Worm (Caenorhabditis elegans): ENCODE measurements around the gene ins-17.

ins-17 gene

ce11 chrIII:4494541-4495010 lies 17.2 kb upstream of the ins-17 start (continued):
- TF ChIP-seq T26A5.8 (tag; optimal IDR thresholded peaks at IDR 0.05) (no peak), dox-1 (GFP tag; IDR thresholded peaks at IDR 0.05) (peak; percentile 27; the same call in 1 of the 2 replicates), let-526 (GFP tag; IDR thresholded peaks at IDR 0.05) (peak; percentile 66; the same call in 1 of the 2 replicates), hsf-1 (GFP tag; IDR thresholded peaks at IDR 0.05) (no peak), K11D2.4 (GFP tag; IDR thresholded peaks at IDR 0.05) (0 out of 2 replicates have a peak, but pooled peaks have one; percentile 24), ceh-27 (GFP tag; optimal IDR thresholded peaks at IDR 0.05) (no peak), lag-1 (GFP tag; IDR thresholded peaks at IDR 0.05) (no peak), ztf-6 (GFP tag; IDR thresholded peaks at IDR 0.05) (no peak), cebp-1 (GFP tag; IDR thresholded peaks at IDR 0.05) (no peak), cebp-1 (tag; optimal IDR thresholded peaks at IDR 0.05) (peak; percentile 51), pha-4 (tag; optimal IDR thresholded peaks at IDR 0.05) (no peak), bed-2 (GFP tag; IDR thresholded peaks at IDR 0.05) (no peak), lir-1 (GFP tag; conservative IDR thresholded peaks at IDR 0.05) (no peak), ceh-100 (GFP tag; IDR thresholded peaks at IDR 0.05) (no peak), ets-4 (GFP tag; optimal IDR thresholded peaks at IDR 0.05) (peak; percentile 10), mel-28 (tag; optimal IDR thresholded peaks at IDR 0.05; ENCODE audit: borderline replicate concordance) (no peak), cebp-2 (GFP tag; IDR thresholded peaks at IDR 0.05) (no peak), B0336.3 (GFP tag; IDR thresholded peaks at IDR 0.05) (peak; percentile 35), C17E4.6 (GFP tag; IDR thresholded peaks at IDR 0.05) (no peak), F55B11.4 (tag; optimal IDR thresholded peaks at IDR 0.05; ENCODE audit: borderline replicate concordance, insufficient read depth) (no peak), hlh-26 (GFP tag; conservative IDR thresholded peaks at IDR 0.05) (no peak), die-1 (tag; optimal IDR thresholded peaks at IDR 0.05) (peak; percentile 55), madf-6 (GFP tag; IDR thresholded peaks at IDR 0.05) (0 out of 2 replicates have a peak, but pooled peaks have one; percentile 16), egl-18 (GFP tag; IDR thresholded peaks at IDR 0.05) (no peak), lin-40 (tag; optimal IDR thresholded peaks at IDR 0.05) (peak; percentile 60), unc-62 (GFP tag; optimal IDR thresholded peaks at IDR 0.05) (peak; percentile 30), madf-10 (tag; optimal IDR thresholded peaks at IDR 0.05) (peak; percentile 35), rec-8 (tag; optimal IDR thresholded peaks at IDR 0.05) (no peak), madf-8 (GFP tag; conservative IDR thresholded peaks at IDR 0.05) (no peak), aptf-2 (GFP tag; conservative IDR thresholded peaks at IDR 0.05) (no peak), D2030.7 (GFP tag; IDR thresholded peaks at IDR 0.05) (no peak), fkh-3 (tag; optimal IDR thresholded peaks at IDR 0.05) (no peak), zfh-2 (GFP tag; conservative IDR thresholded peaks at IDR 0.05) (no peak), nhr-80 (tag; optimal IDR thresholded peaks at IDR 0.05) (peak; percentile 82), athp-1 (tag; optimal IDR thresholded peaks at IDR 0.05) (no peak)

- TF ChIP-seq ZK185.1 (tag; optimal IDR thresholded peaks at IDR 0.05; ENCODE audit: poor library complexity, severe bottlenecking) (peak; percentile 37), let-526 (GFP tag; IDR thresholded peaks at IDR 0.05) (no peak), lsl-1 (GFP tag; optimal IDR thresholded peaks at IDR 0.05) (no peak), hlh-26 (GFP tag; conservative IDR thresholded peaks at IDR 0.05) (no peak), nhr-80 (tag; optimal IDR thresholded peaks at IDR 0.05) (peak; percentile 72), egl-18 (GFP tag; IDR thresholded peaks at IDR 0.05) (no peak), B0035.1 (tag; optimal IDR thresholded peaks at IDR 0.05) (no peak), ztf-3 (GFP tag; optimal IDR thresholded peaks at IDR 0.05) (no peak), mel-28 (tag; optimal IDR thresholded peaks at IDR 0.05; ENCODE audit: borderline replicate concordance) (no peak), repo-1 (tag; optimal IDR thresholded peaks at IDR 0.05) (no peak), atf-7 (tag; optimal IDR thresholded peaks at IDR 0.05) (peak; percentile 71), snpc-4 (GFP tag; optimal IDR thresholded peaks at IDR 0.05) (no peak), snpc-4 (tag; optimal IDR thresholded peaks at IDR 0.05) (peak in 1 of 4 experiments; percentile 13), somi-1 (GFP tag; optimal IDR thresholded peaks at IDR 0.05) (no peak), ztf-28 (GFP tag; IDR thresholded peaks at IDR 0.05) (no peak), attf-3 (GFP tag; conservative IDR thresholded peaks at IDR 0.05) (no peak), hmg-1.2 (GFP tag; IDR thresholded peaks at IDR 0.05) (0 out of 2 replicates have a peak, but pooled peaks have one; percentile 8), mcd-1 (GFP tag; IDR thresholded peaks at IDR 0.05) (no peak)
Observed at ce11 chrIII:4493008-4493777, 15.8 kb upstream of the ins-17 start.

Data from whole organism, young adult.